Worm (Caenorhabditis elegans) whole organism, dauer: ENCODE results near the gene spp-30.
A peak's percentile ranks its signal among the peaks of the same experiment; 100 is the strongest.

ENCODE experiments used
- unc-62 ChIP-seq: sonication (generic microtip); optimal IDR thresholded peaks from 2 replicates; lab custom pipeline; 2017; ENCODE audit warnings: missing biosample characterization, missing genetic modification reagents, missing genetic modification characterization

Gene spp-30

ce11 chrX:11640463-11640995, 12.0 kb upstream of the spp-30 start:
- TF ChIP-seq unc-62 (GFP tag; lab: Kevin White, UChicago) = no peak

- TF ChIP-seq unc-62 (GFP tag; lab: Kevin White, UChicago) = no peak
Observed at ce11 chrX:11638987-11639386, 10.5 kb upstream of the spp-30 start.

DNA sequence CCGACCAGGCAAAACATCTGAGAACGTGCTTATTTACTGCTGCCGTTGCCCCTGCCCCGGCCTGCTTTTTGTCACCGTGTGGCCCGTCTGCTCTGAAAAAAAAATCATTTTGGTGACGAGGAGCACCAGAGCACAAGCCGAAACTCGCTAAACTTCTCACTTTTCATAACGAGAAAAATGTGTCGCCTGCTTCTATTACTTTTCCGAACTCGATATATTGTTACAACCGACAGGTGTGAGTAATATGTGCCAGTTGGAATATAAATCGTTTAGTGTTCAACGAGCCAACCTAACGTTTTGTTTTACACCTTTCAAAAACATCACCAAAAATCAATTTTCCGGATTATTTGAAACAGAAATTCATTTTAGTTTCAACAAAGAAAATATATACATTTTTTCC, 9.2 kb upstream of the spp-30 start:
- TF ChIP-seq unc-62 (GFP tag; lab: Kevin White, UChicago) = no peak

DNA sequence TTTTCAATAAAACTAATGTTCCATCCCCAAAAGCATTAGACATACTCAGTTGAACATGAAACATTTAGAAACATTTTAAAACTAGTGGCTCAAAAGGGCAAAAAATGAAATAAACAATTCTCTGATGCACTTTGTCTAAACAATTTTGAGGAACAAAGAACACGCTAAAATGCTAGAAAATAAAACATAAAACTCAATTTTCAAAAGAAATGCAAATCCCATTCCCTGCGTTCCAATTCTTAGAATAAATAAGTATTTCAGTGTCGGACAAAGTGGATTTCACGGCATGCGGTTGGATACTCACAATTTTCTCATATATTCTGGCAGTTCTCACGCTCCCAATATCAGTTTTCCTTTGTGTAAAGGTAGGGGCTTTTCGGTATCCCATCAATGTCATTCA, 4.8 kb upstream of the spp-30 start:
- no peak for TF ChIP-seq unc-62 (GFP tag; lab: Kevin White, UChicago)

DNA sequence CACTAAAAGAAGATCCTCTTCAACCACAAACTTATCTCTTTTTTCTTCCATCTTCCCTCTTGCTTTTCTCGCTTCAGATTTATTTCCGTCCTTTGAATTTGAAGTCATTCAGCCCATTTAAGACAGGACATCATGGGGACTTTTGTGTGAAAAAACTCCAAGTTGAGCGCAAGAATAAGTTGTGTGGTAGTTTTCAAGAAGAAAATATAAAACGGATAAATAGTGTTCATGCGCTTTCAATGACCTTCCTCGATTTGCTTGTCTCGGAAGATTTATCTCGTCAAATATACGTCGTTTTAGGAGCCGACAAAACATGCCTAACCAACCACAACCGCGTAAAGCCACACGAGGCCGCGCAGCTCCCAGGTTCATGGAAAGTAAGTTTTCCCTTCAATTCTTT, 3.6 kb upstream of the spp-30 start, which contains the start of gene sto-6:
Gene sto-6, plus strand, starts transcription at position 301 of the 400 bp plus-strand sequence.
- TF ChIP-seq unc-62 (GFP tag; lab: Kevin White, UChicago) = no peak

DNA sequence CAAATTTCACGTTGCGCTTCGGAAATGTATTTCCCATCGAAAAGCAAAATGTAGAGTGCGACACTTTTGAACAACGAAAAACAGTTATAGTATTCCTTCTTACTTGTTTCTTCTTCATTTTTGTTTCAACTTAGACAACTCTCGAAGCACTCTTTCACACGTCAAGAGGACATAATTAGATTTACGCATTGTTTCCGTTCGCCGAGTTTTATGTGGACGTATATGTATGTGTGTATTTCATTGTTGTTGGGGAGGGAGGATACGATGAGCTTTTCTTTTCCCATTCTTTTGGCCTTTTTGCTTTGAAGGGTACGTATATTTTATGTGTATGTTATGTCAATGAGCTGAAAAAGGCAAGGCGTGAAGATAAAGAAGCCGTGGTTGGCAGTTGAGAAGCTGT, 2.0 kb upstream of the spp-30 start:
- no peak for TF ChIP-seq unc-62 (GFP tag; lab: Kevin White, UChicago)

ce11 chrX:11627013-11627412, 1.5 kb downstream of the spp-30 start, which contains the start of gene twk-44:
Gene twk-44 (minus strand): TSS chrX:11627113.
- TF ChIP-seq unc-62 (GFP tag; lab: Kevin White, UChicago) = no peak

DNA sequence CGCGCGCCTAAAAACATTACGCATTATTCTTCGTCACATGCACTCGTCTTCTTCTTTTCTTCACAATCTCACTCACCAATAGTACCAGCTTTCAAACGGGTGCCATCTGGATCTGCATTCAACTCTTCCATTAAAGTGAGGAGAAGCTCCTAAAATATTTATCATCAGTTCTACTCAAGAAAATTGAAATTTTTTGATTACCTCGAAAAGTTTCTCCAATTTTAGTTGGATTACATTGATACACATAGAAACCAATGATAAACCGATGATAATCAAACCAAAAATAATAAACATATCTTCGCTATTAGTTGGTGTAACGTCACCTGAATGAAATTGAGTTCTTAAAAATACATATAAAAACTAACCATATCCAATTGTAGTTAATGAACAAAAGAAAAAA, 3.9 kb downstream of the spp-30 start:
- TF ChIP-seq unc-62 (GFP tag; lab: Kevin White, UChicago) = no peak

DNA sequence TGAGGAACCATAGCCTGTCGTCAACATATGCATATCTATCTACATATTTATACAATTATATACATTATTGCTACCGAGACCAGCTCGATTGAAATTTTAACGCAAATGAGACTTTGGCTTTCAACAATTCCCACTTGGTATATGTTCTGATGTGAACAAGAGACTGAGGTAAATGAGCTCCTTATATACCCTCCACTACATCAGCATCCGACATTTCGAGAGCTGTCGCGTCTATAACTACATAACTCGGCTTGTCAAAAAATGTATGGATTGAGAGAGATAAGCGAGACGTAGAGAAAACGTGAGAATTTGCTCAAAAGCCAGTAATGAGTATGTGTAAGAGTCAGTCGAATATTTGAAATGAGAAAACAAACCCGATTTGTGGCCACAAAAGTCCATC, 5.0 kb downstream of the spp-30 start:
- no peak for TF ChIP-seq unc-62 (GFP tag; lab: Kevin White, UChicago)

ce11 chrX:11621997-11622396, 6.5 kb downstream of the spp-30 start, which contains the start of gene sto-3:
Gene sto-3 (minus strand): TSS chrX:11622097.
- TF ChIP-seq unc-62 (GFP tag; lab: Kevin White, UChicago) = no peak

ce11 chrX:11617387-11617786, 11.1 kb downstream of the spp-30 start, which contains the start of gene F52D10.4:
Gene F52D10.4 (plus strand): TSS chrX:11617470.
- TF ChIP-seq unc-62 (GFP tag; lab: Kevin White, UChicago) = no peak

ce11 chrX:11608110-11608759, 20.2 kb downstream of the spp-30 start:
- TF ChIP-seq unc-62 (GFP tag; lab: Kevin White, UChicago) = no peak

DNA sequence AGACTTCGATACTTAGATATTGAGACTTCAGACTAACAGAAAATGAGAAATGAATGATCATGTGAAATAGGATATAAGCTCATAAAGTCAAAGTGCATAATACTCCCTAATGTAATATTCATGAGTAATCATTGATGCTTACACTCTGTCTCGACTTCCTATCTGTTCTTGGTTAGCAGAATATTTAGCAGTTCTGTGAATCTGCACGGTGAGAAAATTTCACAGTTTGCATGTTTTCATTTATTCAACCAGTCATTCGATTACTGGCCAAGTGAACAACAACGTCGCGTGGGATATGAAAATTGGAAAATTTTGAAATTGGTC, 21.0 kb downstream of the spp-30 start:
- TF ChIP-seq unc-62 (GFP tag; lab: Kevin White, UChicago) = no peak

DNA sequence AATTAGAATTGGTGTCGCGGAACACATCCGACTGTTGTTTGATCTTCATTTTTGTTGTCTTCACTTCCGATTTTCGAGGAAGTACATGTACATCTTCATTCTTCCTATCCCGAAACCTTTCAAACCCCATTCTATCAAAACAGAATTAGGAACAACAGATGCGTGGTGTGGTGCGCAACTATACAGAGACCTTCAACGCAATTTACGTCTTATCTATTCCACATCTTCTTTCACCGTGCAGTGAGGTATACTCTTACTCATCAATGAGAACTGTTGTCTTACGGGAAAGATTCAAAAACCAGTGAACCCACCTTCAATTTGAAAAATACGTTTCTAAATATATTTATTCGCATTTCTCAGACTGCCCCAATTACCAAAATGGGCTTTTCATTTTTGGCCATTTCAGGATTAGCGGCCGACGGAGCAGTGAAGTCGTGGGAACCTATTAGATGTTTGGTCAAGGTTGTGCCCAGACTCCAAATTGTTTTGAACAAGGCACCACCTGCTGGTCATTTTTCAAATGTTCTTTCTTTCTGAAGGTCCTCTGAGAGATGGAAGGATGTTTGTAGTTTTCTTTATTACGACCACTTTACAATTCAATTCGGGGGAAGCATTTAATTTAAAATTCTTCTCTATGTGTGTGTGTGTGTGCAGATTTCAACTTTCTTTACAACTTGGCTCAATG, 21.5 kb downstream of the spp-30 start:
- no peak for TF ChIP-seq unc-62 (GFP tag; lab: Kevin White, UChicago)

ce11 chrX:11605766-11606490, 22.6 kb downstream of the spp-30 start:
- peak; percentile 22 for TF ChIP-seq unc-62 (GFP tag; lab: Kevin White, UChicago)

ce11 chrX:11605214-11605765, 23.2 kb downstream of the spp-30 start, which contains the start of gene ftt-2:
Gene ftt-2 (minus strand): TSS chrX:11605419.
- TF ChIP-seq unc-62 (GFP tag; lab: Kevin White, UChicago) = no peak
